Worm (Caenorhabditis elegans) whole organism, young adult: ENCODE measurements around the gene clec-229.

Source experiments
- B0019.2 ChIP-seq: fragments of 200-800 bp; sonication (Bioruptor generic); conservative IDR thresholded peaks from 2 replicates; pipeline ENCODE4 v1.3.6; 2022; ENCODE audit warnings: missing genetic modification reagents, missing genetic modification characterization, missing compliant biosample characterization
- B0035.1 ChIP-seq: sonication (generic microtip); optimal IDR thresholded peaks from 2 replicates; lab custom pipeline; 2016; ENCODE audit warnings: missing genetic modification characterization, mild to moderate bottlenecking, missing compliant biosample characterization, missing genotype, missing genetic modification reagents
- F49E8.2 ChIP-seq: sonication (generic microtip); optimal IDR thresholded peaks from 3 replicates; lab custom pipeline; 2017; ENCODE audit warnings: missing genetic modification characterization, mild to moderate bottlenecking, missing compliant biosample characterization, antibody characterized with exemption, moderate library complexity; ENCODE audit not compliant: insufficient read depth
- F57C9.4 ChIP-seq: sonication (generic microtip); optimal IDR thresholded peaks from 2 replicates; lab custom pipeline; 2017; ENCODE audit warnings: mild to moderate bottlenecking, missing genetic modification characterization, missing compliant biosample characterization
- K11D2.4 ChIP-seq: fragments of 200-800 bp; sonication (Bioruptor generic); IDR thresholded peaks from 2 replicates; pipeline ENCODE4 v1.3.6; 2022; ENCODE audit warnings: missing genetic modification reagents, missing genetic modification characterization, missing compliant biosample characterization
- Y53G8AR.9 ChIP-seq: fragments of 200-800 bp; sonication (Bioruptor generic); conservative IDR thresholded peaks from 2 replicates; pipeline ENCODE4 v1.3.6; 2022; ENCODE audit warnings: missing genetic modification reagents, missing genetic modification characterization, missing compliant biosample characterization
- Y56A3A.18 ChIP-seq: fragments of 200-800 bp; sonication (Bioruptor generic); IDR thresholded peaks from 2 replicates; pipeline ENCODE4 v1.3.6; 2022; ENCODE audit warnings: missing genetic modification reagents, missing genetic modification characterization, missing compliant biosample characterization
- Y79H2A.3 ChIP-seq: fragments of 200-800 bp; sonication (Bioruptor generic); conservative IDR thresholded peaks from 2 replicates; pipeline ENCODE4 v1.3.6; 2022; ENCODE audit warnings: missing genetic modification reagents, missing genetic modification characterization, missing compliant biosample characterization
- akir-1 ChIP-seq: fragments of 200-800 bp; sonication (Bioruptor generic); optimal IDR thresholded peaks from 2 replicates; lab custom pipeline; 2018; ENCODE audit warnings: mild to moderate bottlenecking, missing genetic modification characterization, moderate library complexity, missing compliant biosample characterization
- aptf-3 ChIP-seq: fragments of 200-800 bp; sonication (Bioruptor generic); IDR thresholded peaks from 2 replicates; pipeline ENCODE4 v1.3.6; 2022; ENCODE audit warnings: missing genetic modification characterization, missing compliant biosample characterization
- attf-5 ChIP-seq: fragments of 200-800 bp; sonication (Bioruptor generic); optimal IDR thresholded peaks from 2 replicates; lab custom pipeline; 2018; ENCODE audit warnings: mild to moderate bottlenecking, missing genetic modification characterization, missing compliant biosample characterization
- attf-6 ChIP-seq: fragments of 200-800 bp; sonication (Bioruptor generic); IDR thresholded peaks from 2 replicates; pipeline ENCODE4 v1.3.6; 2022; ENCODE audit warnings: missing genetic modification reagents, missing genetic modification characterization, missing compliant biosample characterization
- bed-2 ChIP-seq: fragments of 200-800 bp; sonication (Bioruptor generic); IDR thresholded peaks from 2 replicates; pipeline ENCODE4 v1.3.6; 2022; ENCODE audit warnings: missing genetic modification reagents, missing genetic modification characterization, missing compliant biosample characterization
- ccch-3 ChIP-seq: fragments of 200-800 bp; sonication (Bioruptor generic); optimal IDR thresholded peaks from 2 replicates; lab custom pipeline; 2018; ENCODE audit warnings: mild to moderate bottlenecking, missing genetic modification characterization, missing compliant biosample characterization
- cebp-1 ChIP-seq, 2 experiments: fragments of 200-800 bp in 1 of 2; sonication (Bioruptor generic) in 1 of 2; sonication (generic microtip) in 1 of 2; IDR thresholded peaks in 1 of 2; optimal IDR thresholded peaks in 1 of 2; 2 replicates each; pipeline versions ENCODE4 v1.3.6 to Lab custom; 2017 to 2022; ENCODE audit warnings: missing compliant biosample characterization in 2 of 2, missing genetic modification characterization in 2 of 2, mild to moderate bottlenecking in 1 of 2, missing genetic modification reagents in 1 of 2, moderate library complexity in 1 of 2
- ceh-79 ChIP-seq: sonication (generic microtip); optimal IDR thresholded peaks from 2 replicates; lab custom pipeline; 2017; ENCODE audit warnings: mild to moderate bottlenecking, missing genetic modification characterization, missing compliant biosample characterization
- die-1 ChIP-seq: sonication (generic microtip); optimal IDR thresholded peaks from 2 replicates; lab custom pipeline; 2016; ENCODE audit warnings: missing genotype, mild to moderate bottlenecking, missing genetic modification characterization, missing compliant biosample characterization
- dpff-1 ChIP-seq: sonication (generic microtip); optimal IDR thresholded peaks from 2 replicates; lab custom pipeline; 2017; ENCODE audit warnings: mild to moderate bottlenecking, missing genetic modification characterization, missing compliant biosample characterization
- efl-1 ChIP-seq: fragments of 150-350 bp; optimal IDR thresholded peaks from 2 replicates; lab custom pipeline; 2014; ENCODE audit warnings: missing biosample characterization, missing genetic modification reagents, missing genetic modification characterization
- ekl-4 ChIP-seq: fragments of 200-800 bp; sonication (Bioruptor generic); IDR thresholded peaks from 2 replicates; pipeline ENCODE4 v1.3.6; 2022; ENCODE audit warnings: missing genetic modification reagents, missing genetic modification characterization, missing compliant biosample characterization
- fkh-3 ChIP-seq: sonication (generic microtip); optimal IDR thresholded peaks from 2 replicates; lab custom pipeline; 2016; ENCODE audit warnings: mild to moderate bottlenecking, missing genetic modification characterization, missing compliant biosample characterization
- hlh-12 ChIP-seq: sonication (generic microtip); optimal IDR thresholded peaks from 2 replicates; lab custom pipeline; 2016; ENCODE audit warnings: missing genetic modification characterization, missing compliant biosample characterization
- lin-40 ChIP-seq: sonication (generic microtip); optimal IDR thresholded peaks from 2 replicates; lab custom pipeline; 2016; ENCODE audit warnings: missing genetic modification characterization, mild to moderate bottlenecking, missing compliant biosample characterization, missing genotype, missing genetic modification reagents
- lsy-27 ChIP-seq: sonication (generic microtip); optimal IDR thresholded peaks from 2 replicates; lab custom pipeline; 2017; ENCODE audit warnings: missing genetic modification characterization, mild to moderate bottlenecking, missing compliant biosample characterization, antibody characterized with exemption, missing genotype, borderline replicate concordance; ENCODE audit not compliant: insufficient read depth
- madf-10 ChIP-seq: sonication (generic microtip); optimal IDR thresholded peaks from 2 replicates; lab custom pipeline; 2016; ENCODE audit warnings: mild to moderate bottlenecking, missing genetic modification characterization, missing compliant biosample characterization
- mel-28 ChIP-seq: sonication (generic microtip); optimal IDR thresholded peaks from 2 replicates; lab custom pipeline; 2016; ENCODE audit warnings: borderline replicate concordance, mild to moderate bottlenecking, missing genetic modification characterization, missing compliant biosample characterization
- mes-4 ChIP-seq: sonication (generic microtip); optimal IDR thresholded peaks from 2 replicates; lab custom pipeline; 2016; ENCODE audit warnings: missing genotype, missing genetic modification characterization, missing compliant biosample characterization
- mxl-1 ChIP-seq: sonication (generic microtip); optimal IDR thresholded peaks from 2 replicates; lab custom pipeline; 2016; ENCODE audit warnings: missing genetic modification characterization, missing compliant biosample characterization
- nfya-1 ChIP-seq: sonication (generic microtip); optimal IDR thresholded peaks from 2 replicates; lab custom pipeline; 2017; ENCODE audit warnings: antibody characterized with exemption, missing compliant biosample characterization, missing genetic modification characterization, borderline replicate concordance; ENCODE audit not compliant: insufficient read depth
- nfyb-1 ChIP-seq: fragments of 200-800 bp; sonication (Bioruptor generic); IDR thresholded peaks from 2 replicates; pipeline ENCODE4 v1.3.6; 2022; ENCODE audit warnings: missing genetic modification reagents, missing genetic modification characterization, missing compliant biosample characterization
- snpc-1.1 ChIP-seq: sonication (generic microtip); optimal IDR thresholded peaks from 2 replicates; lab custom pipeline; 2017; ENCODE audit warnings: missing genetic modification characterization, mild to moderate bottlenecking, missing compliant biosample characterization, antibody characterized with exemption, moderate library complexity, missing genotype, missing genetic modification reagents; ENCODE audit not compliant: insufficient read depth
- snpc-1.3 ChIP-seq: sonication (generic microtip); optimal IDR thresholded peaks from 2 replicates; lab custom pipeline; 2017; ENCODE audit warnings: missing genetic modification characterization, mild to moderate bottlenecking, missing compliant biosample characterization, antibody characterized with exemption, moderate library complexity, missing genotype, missing genetic modification reagents; ENCODE audit not compliant: insufficient read depth
- tbx-9 ChIP-seq: sonication (generic microtip); optimal IDR thresholded peaks from 2 replicates; lab custom pipeline; 2016; ENCODE audit warnings: borderline replicate concordance, missing genetic modification characterization, inconsistent platforms, missing compliant biosample characterization
- zim-3 ChIP-seq: sonication (generic microtip); optimal IDR thresholded peaks from 2 replicates; lab custom pipeline; 2017; ENCODE audit warnings: mild to moderate bottlenecking, missing genetic modification characterization, moderate library complexity, missing compliant biosample characterization
- ztf-25 ChIP-seq: fragments of 200-800 bp; sonication (Bioruptor generic); IDR thresholded peaks from 2 replicates; pipeline ENCODE4 v1.3.6; 2022; ENCODE audit warnings: missing genetic modification reagents, missing genetic modification characterization, missing compliant biosample characterization
- ztf-6 ChIP-seq: fragments of 200-800 bp; sonication (Bioruptor generic); IDR thresholded peaks from 2 replicates; pipeline ENCODE4 v1.3.6; 2022; ENCODE audit warnings: missing genetic modification reagents, missing genetic modification characterization, missing compliant biosample characterization

Gene clec-229

ce11 chrV:15352376-15352775 lies 11.1 kb upstream of the clec-229 start, which contains the start of gene srx-58:
Gene srx-58, plus strand, starts transcription at chrV:15352676.
- no peak for TF ChIP-seq Y53G8AR.9 (GFP tag; lab: Robert Waterston, UW)
- no peak for TF ChIP-seq fkh-3 (tag; lab: Kevin White, UChicago)
- TF ChIP-seq snpc-1.1 (tag; lab: Kevin White, UChicago): no peak

DNA sequence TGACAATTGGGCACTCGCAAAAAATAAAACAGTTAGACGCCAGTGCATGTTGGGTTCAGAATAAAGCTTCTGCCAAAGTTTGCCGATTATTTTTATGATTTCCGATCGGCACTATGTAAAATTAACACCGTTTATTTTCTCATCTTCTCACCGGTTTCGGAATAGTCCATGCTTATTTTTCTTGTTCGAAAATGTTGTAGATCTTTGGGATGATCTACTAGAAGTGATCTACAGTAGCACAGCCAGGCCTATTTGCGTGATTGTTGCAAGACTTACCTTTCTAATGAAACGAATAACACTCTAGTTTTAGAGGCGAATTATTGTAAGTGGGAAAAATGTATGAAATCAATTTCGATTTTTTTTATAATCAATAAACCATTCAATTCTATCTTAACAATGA lies 9.3 kb upstream of the clec-229 start, which contains the start of gene clec-231:
Gene clec-231 (minus strand): TSS at position 101 of the 400 bp plus-strand sequence.
- TF ChIP-seq akir-1 (GFP tag; lab: Kevin White, UChicago) (no peak), madf-10 (no peak), B0035.1 (no peak), B0019.2 (GFP tag; lab: Robert Waterston, UW) (no peak), ceh-79 (tag; lab: Kevin White, UChicago) (no peak), die-1 (tag; lab: Kevin White, UChicago) (no peak), mxl-1 (no peak), ztf-25 (GFP tag; lab: Robert Waterston, UW) (no peak), Y79H2A.3 (GFP tag; lab: Robert Waterston, UW) (no peak), F57C9.4 (tag; lab: Kevin White, UChicago) (no peak)

ce11 chrV:15349044-15349443 lies 7.7 kb upstream of the clec-229 start, which contains the start of gene clec-230:
Gene clec-230, minus strand, starts transcription at chrV:15349144.
- TF ChIP-seq snpc-1.3 (tag; lab: Kevin White, UChicago) (no peak), ztf-6 (GFP tag; lab: Robert Waterston, UW) (no peak), ccch-3 (GFP tag; lab: Kevin White, UChicago) (no peak), mes-4 (tag; lab: Kevin White, UChicago) (no peak), ztf-25 (GFP tag; lab: Robert Waterston, UW) (no peak), nfya-1 (tag; lab: Kevin White, UChicago) (no peak)

DNA sequence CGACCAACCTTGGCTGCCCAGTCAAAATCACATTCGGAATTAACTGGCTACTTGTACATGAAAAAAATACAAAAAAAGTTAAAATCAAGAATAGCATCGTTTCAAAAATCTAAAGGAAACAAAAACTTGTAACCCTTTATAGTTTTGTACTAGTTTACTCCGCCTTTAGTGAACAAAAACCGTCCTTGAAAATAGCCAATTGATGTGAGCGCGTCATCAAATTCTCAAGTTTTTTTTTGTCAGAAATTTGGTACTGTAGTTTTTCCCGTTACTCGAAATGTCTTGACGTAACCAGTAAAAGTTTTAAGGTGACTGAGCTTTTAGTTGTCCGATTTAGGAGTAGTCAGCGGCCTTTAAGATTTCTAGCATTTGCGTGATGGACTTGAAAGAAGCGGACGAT lies 6.0 kb upstream of the clec-229 start, which contains the start of gene C29F3.3:
Gene C29F3.3 (minus strand): TSS at position 101 of the 400 bp plus-strand sequence.
- TF ChIP-seq aptf-3 (GFP tag; lab: Robert Waterston, UW): no peak
- TF ChIP-seq Y56A3A.18 (GFP tag; lab: Robert Waterston, UW): no peak
- TF ChIP-seq ekl-4 (GFP tag; lab: Robert Waterston, UW): no peak
- TF ChIP-seq nfyb-1 (GFP tag; lab: Robert Waterston, UW): no peak
- no peak for TF ChIP-seq dpff-1
- TF ChIP-seq bed-2 (GFP tag; lab: Robert Waterston, UW): no peak
- TF ChIP-seq lin-40 (tag; lab: Kevin White, UChicago): no peak
- no peak for TF ChIP-seq zim-3
- no peak for TF ChIP-seq efl-1 (GFP tag; lab: Kevin White, UChicago)
- no peak for TF ChIP-seq ztf-25 (GFP tag; lab: Robert Waterston, UW)
- TF ChIP-seq F49E8.2: no peak
- TF ChIP-seq K11D2.4: no peak
- TF ChIP-seq lsy-27: no peak
- TF ChIP-seq mel-28 (tag; lab: Kevin White, UChicago): no peak
- no peak for TF ChIP-seq hlh-12
- no peak for TF ChIP-seq die-1 (tag; lab: Kevin White, UChicago)
- TF ChIP-seq attf-5 (GFP tag; lab: Kevin White, UChicago): no peak
- no peak for TF ChIP-seq attf-6
- no peak for TF ChIP-seq cebp-1 (GFP tag; IDR thresholded peaks at IDR 0.05; lab: Robert Waterston, UW)
- TF ChIP-seq cebp-1 (tag; optimal IDR thresholded peaks at IDR 0.05; lab: Kevin White, UChicago): no peak
- no peak for TF ChIP-seq tbx-9 (tag; lab: Kevin White, UChicago)
